Worm (Caenorhabditis elegans): ENCODE data around the gene nlp-78.

The nlp-78 gene

ce11 chrII:9156277-9156676 is 20.3 kb downstream of the nlp-78 start (continued):
- TF ChIP-seq unc-62 (GFP tag; optimal IDR thresholded peaks at IDR 0.05), result no peak
- no peak for TF ChIP-seq nhr-237 (tag; optimal IDR thresholded peaks at IDR 0.05)
- peak; percentile 2 for TF ChIP-seq snu-23 (GFP tag; optimal IDR thresholded peaks at IDR 0.05)
- no peak for TF ChIP-seq nhr-47 (tag; optimal IDR thresholded peaks at IDR 0.05)
- no peak for TF ChIP-seq mep-1 (tag; optimal IDR thresholded peaks at IDR 0.05)
- no peak for TF ChIP-seq sptf-1 (tag; optimal IDR thresholded peaks at IDR 0.05)
- TF ChIP-seq fkh-4 (tag; optimal IDR thresholded peaks at IDR 0.05; ENCODE audit: borderline replicate concordance), result no peak

ce11 chrII:9157125-9157524 is 21.1 kb downstream of the nlp-78 start:
- no peak for TF ChIP-seq grh-1 (GFP tag; IDR thresholded peaks at IDR 0.05)
- TF ChIP-seq pqm-1 (tag; optimal IDR thresholded peaks at IDR 0.05), result peak; percentile 60
- TF ChIP-seq elt-2 (tag; optimal IDR thresholded peaks at IDR 0.05), result peak; percentile 90
- peak; percentile 5 for TF ChIP-seq tlp-1 (tag; optimal IDR thresholded peaks at IDR 0.05)
- peak; percentile 1 for TF ChIP-seq nhr-71 (tag; optimal IDR thresholded peaks at IDR 0.05)
- TF ChIP-seq nhr-90 (tag; optimal IDR thresholded peaks at IDR 0.05; ENCODE audit: poor library complexity), result peak; percentile 18
- peak in 1 of 2 experiments; percentile 3 for TF ChIP-seq lin-35 (GFP tag; optimal IDR thresholded peaks at IDR 0.05)
- TF ChIP-seq irx-1 (tag; optimal IDR thresholded peaks at IDR 0.05), result no peak

ce11 chrII:9158029-9158428 is 22.1 kb downstream of the nlp-78 start, which contains the start of gene oac-54:
TSS of gene oac-54 (plus strand) at chrII:9158111.
- TF ChIP-seq ceh-90 (tag; optimal IDR thresholded peaks at IDR 0.05) (no peak), lsy-2 (tag; optimal IDR thresholded peaks at IDR 0.05) (no peak), elt-2 (tag; optimal IDR thresholded peaks at IDR 0.05) (no peak), jun-1 (tag; optimal IDR thresholded peaks at IDR 0.05) (no peak), fkh-4 (tag; optimal IDR thresholded peaks at IDR 0.05; ENCODE audit: borderline replicate concordance) (no peak), xbp-1 (tag; optimal IDR thresholded peaks at IDR 0.05) (no peak), mab-9 (GFP tag; IDR thresholded peaks at IDR 0.05) (no peak), dpl-1 (GFP tag; optimal IDR thresholded peaks at IDR 0.05) (no peak), lin-13 (GFP tag; optimal IDR thresholded peaks at IDR 0.05) (no peak), pqm-1 (tag; optimal IDR thresholded peaks at IDR 0.05) (no peak), blmp-1 (tag; optimal IDR thresholded peaks at IDR 0.05) (no peak), nhr-71 (tag; optimal IDR thresholded peaks at IDR 0.05) (no peak), irx-1 (tag; optimal IDR thresholded peaks at IDR 0.05) (no peak), nhr-20 (tag; optimal IDR thresholded peaks at IDR 0.05) (no peak), hpl-2 (GFP tag; optimal IDR thresholded peaks at IDR 0.05) (no peak), fos-1 (tag; optimal IDR thresholded peaks at IDR 0.05) (no peak), hlh-17 (GFP tag; optimal IDR thresholded peaks at IDR 0.05; ENCODE audit: borderline replicate concordance) (no peak), Y116A8C.19 (tag; optimal IDR thresholded peaks at IDR 0.05; ENCODE audit: borderline replicate concordance) (no peak), mef-2 (tag; optimal IDR thresholded peaks at IDR 0.05) (no peak)

- TF ChIP-seq egl-13 (tag; optimal IDR thresholded peaks at IDR 0.05) (no peak), C16A3.4 (tag; optimal IDR thresholded peaks at IDR 0.05) (peak; percentile 14), blmp-1 (tag; optimal IDR thresholded peaks at IDR 0.05) (peak; percentile 89), pqm-1 (tag; optimal IDR thresholded peaks at IDR 0.05) (no peak), hlh-4 (tag; optimal IDR thresholded peaks at IDR 0.05) (no peak), lin-14 (GFP tag; optimal IDR thresholded peaks at IDR 0.05) (peak; percentile 69), lin-35 (GFP tag; optimal IDR thresholded peaks at IDR 0.05) (peak in 1 of 2 experiments; percentile 42), tbx-2 (tag; optimal IDR thresholded peaks at IDR 0.05) (peak; percentile 34), efl-1 (optimal IDR thresholded peaks at IDR 0.05) (no peak), efl-1 (GFP tag; optimal IDR thresholded peaks at IDR 0.05 in 1 of 2) (peak in 1 of 2 experiments; percentile 87), Y116A8C.19 (tag; optimal IDR thresholded peaks at IDR 0.05; ENCODE audit: borderline replicate concordance) (no peak), ces-1 (GFP tag; optimal IDR thresholded peaks at IDR 0.05) (no peak), mef-2 (tag; optimal IDR thresholded peaks at IDR 0.05) (no peak), mdl-1 (tag; optimal IDR thresholded peaks at IDR 0.05) (peak in 1 of 2 experiments; percentile 58), sptf-1 (tag; optimal IDR thresholded peaks at IDR 0.05) (no peak), nhr-90 (tag; optimal IDR thresholded peaks at IDR 0.05; ENCODE audit: poor library complexity) (peak; percentile 65), mep-1 (tag; optimal IDR thresholded peaks at IDR 0.05) (peak; percentile 19), nhr-20 (tag; optimal IDR thresholded peaks at IDR 0.05) (peak; percentile 78), ama-1 (optimal IDR thresholded peaks at IDR 0.05) (no peak), aha-1 (tag; optimal IDR thresholded peaks at IDR 0.05) (peak; percentile 83), ceh-88 (GFP tag; IDR thresholded peaks at IDR 0.05) (no peak), sox-4 (tag; optimal IDR thresholded peaks at IDR 0.05) (no peak), aly-2 (tag; optimal IDR thresholded peaks at IDR 0.05) (no peak), nhr-19 (GFP tag; conservative IDR thresholded peaks at IDR 0.05) (no peak; the same call in 1 of the 2 replicates), skn-1 (tag; optimal IDR thresholded peaks at IDR 0.05) (peak; percentile 90), nhr-77 (tag; optimal IDR thresholded peaks at IDR 0.05) (no peak), snu-23 (GFP tag; optimal IDR thresholded peaks at IDR 0.05) (peak; percentile 43)
Observed at ce11 chrII:9160197-9160806, 24.3 kb downstream of the nlp-78 start.
